Fruit fly (Drosophila melanogaster) whole organism, embryonic: ENCODE data around the gene CG43085.
A peak's percentile ranks its signal among the peaks of the same experiment; 100 is the strongest.

Source experiments
- Ada2b ChIP-seq: fragments of 200-800 bp; sonication (Bioruptor generic); IDR thresholded peaks from 2 replicates; pipeline ENCODE4 v1.3.6; 2022; ENCODE audit warnings: missing biosample characterization, missing genetic modification characterization
- Awh ChIP-seq: fragments of 200-800 bp; sonication (Bioruptor generic); IDR thresholded peaks from 2 replicates; pipeline ENCODE4, ENCODE4 v1.3.6; 2022; ENCODE audit warnings: missing biosample characterization, missing genetic modification characterization
- CG11247 ChIP-seq: fragments of 200-800 bp; sonication (Bioruptor generic); IDR thresholded peaks from 2 replicates; pipeline ENCODE4 v1.3.6; 2022; ENCODE audit warnings: missing biosample characterization, missing genetic modification characterization
- CG12769 ChIP-seq: fragments of 200-800 bp; sonication (Bioruptor generic); optimal IDR thresholded peaks from 2 replicates; lab custom pipeline; 2019; ENCODE audit warnings: missing biosample characterization, mild to moderate bottlenecking, missing genetic modification characterization, moderate library complexity
- CG13894 ChIP-seq: fragments of 200-800 bp; sonication (Bioruptor generic); optimal IDR thresholded peaks from 3 replicates; lab custom pipeline; 2018; ENCODE audit warnings: missing biosample characterization, mild to moderate bottlenecking, missing genetic modification characterization, moderate library complexity
- CG14050 ChIP-seq: fragments of 200-800 bp; sonication (Bioruptor generic); IDR thresholded peaks from 3 replicates; pipeline ENCODE4 v1.3.6; 2022; ENCODE audit warnings: missing biosample characterization, missing genetic modification characterization
- CG15269 ChIP-seq: fragments of 200-800 bp; sonication (Bioruptor generic); optimal IDR thresholded peaks from 2 replicates; lab custom pipeline; 2018; ENCODE audit warnings: missing biosample characterization, mild to moderate bottlenecking, missing genetic modification characterization, moderate library complexity
- CG2202 ChIP-seq: fragments of 200-800 bp; sonication (Bioruptor generic); optimal IDR thresholded peaks from 2 replicates; lab custom pipeline; 2018; ENCODE audit warnings: missing biosample characterization, mild to moderate bottlenecking, missing genetic modification characterization
- CG31388 ChIP-seq: fragments of 200-800 bp; sonication (Bioruptor generic); optimal IDR thresholded peaks from 2 replicates; lab custom pipeline; 2016; ENCODE audit warnings: missing biosample characterization, missing genetic modification characterization
- CG32767 ChIP-seq: fragments of 200-800 bp; sonication (Bioruptor generic); IDR thresholded peaks from 2 replicates; pipeline ENCODE4 v1.3.6; 2022; ENCODE audit warnings: missing biosample characterization, missing genetic modification characterization
- CG3995 ChIP-seq: fragments of 200-800 bp; sonication (Bioruptor generic); optimal IDR thresholded peaks from 3 replicates; lab custom pipeline; 2016; ENCODE audit warnings: missing biosample characterization, missing genetic modification characterization
- CG42726 ChIP-seq: fragments of 200-800 bp; sonication (Bioruptor generic); IDR thresholded peaks from 2 replicates; pipeline ENCODE4 v1.3.6; 2022; ENCODE audit warnings: missing biosample characterization, missing genetic modification characterization; ENCODE audit not compliant: partially characterized antibody
- CG4328 ChIP-seq: fragments of 200-800 bp; sonication (Bioruptor generic); optimal IDR thresholded peaks from 3 replicates; lab custom pipeline; 2017; ENCODE audit warnings: missing biosample characterization, missing genetic modification reagents, missing genetic modification characterization
- CG4424 ChIP-seq: fragments of 200-800 bp; sonication (Bioruptor generic); optimal IDR thresholded peaks from 3 replicates; lab custom pipeline; 2016; ENCODE audit warnings: missing biosample characterization, missing genetic modification characterization
- CG6765 ChIP-seq: fragments of 200-800 bp; sonication (Bioruptor generic); optimal IDR thresholded peaks from 3 replicates; lab custom pipeline; 2017; ENCODE audit warnings: missing biosample characterization, mild to moderate bottlenecking, missing genetic modification characterization
- CG6813 ChIP-seq: fragments of 200-800 bp; sonication (Bioruptor generic); optimal IDR thresholded peaks from 2 replicates; lab custom pipeline; 2017; ENCODE audit warnings: missing biosample characterization, missing genetic modification characterization, mild to moderate bottlenecking, moderate library complexity, missing genetic modification reagents
- CG6854 ChIP-seq: fragments of 200-800 bp; sonication (Bioruptor generic); optimal IDR thresholded peaks from 3 replicates; lab custom pipeline; 2017; ENCODE audit warnings: missing biosample characterization, mild to moderate bottlenecking, missing genetic modification characterization
- CG9437 ChIP-seq: fragments of 200-800 bp; sonication (Bioruptor generic); optimal IDR thresholded peaks from 2 replicates; lab custom pipeline; 2018; ENCODE audit warnings: missing biosample characterization, mild to moderate bottlenecking, missing genetic modification characterization
- CG9876 ChIP-seq: fragments of 200-800 bp; sonication (Bioruptor generic); optimal IDR thresholded peaks from 2 replicates; lab custom pipeline; 2016; ENCODE audit warnings: missing biosample characterization, missing genetic modification characterization
- CTCF ChIP-seq: fragments of 200-800 bp; sonication (Bioruptor generic); optimal IDR thresholded peaks from 2 replicates; lab custom pipeline; 2017; ENCODE audit warnings: missing biosample characterization, mild to moderate bottlenecking, missing genetic modification characterization, moderate library complexity
- Camta ChIP-seq: fragments of 200-800 bp; sonication (Bioruptor generic); optimal IDR thresholded peaks from 2 replicates; lab custom pipeline; 2016; ENCODE audit warnings: missing biosample characterization, missing genetic modification characterization
- H15 ChIP-seq: fragments of 200-800 bp; sonication (Bioruptor generic); IDR thresholded peaks from 3 replicates; pipeline ENCODE4 v1.3.6; 2022; ENCODE audit warnings: missing biosample characterization, missing genetic modification characterization
- Hey ChIP-seq: fragments of 200-800 bp; sonication (Bioruptor generic); optimal IDR thresholded peaks from 3 replicates; lab custom pipeline; 2018; ENCODE audit warnings: missing biosample characterization, mild to moderate bottlenecking, missing genetic modification characterization
- Nf-YB ChIP-seq: fragments of 200-800 bp; sonication (Bioruptor generic); optimal IDR thresholded peaks from 3 replicates; lab custom pipeline; 2019; ENCODE audit warnings: missing biosample characterization, mild to moderate bottlenecking, missing genetic modification characterization, moderate library complexity
- Oli ChIP-seq: fragments of 200-800 bp; sonication (Bioruptor generic); optimal IDR thresholded peaks from 2 replicates; lab custom pipeline; 2018; ENCODE audit warnings: missing biosample characterization, mild to moderate bottlenecking, missing genetic modification characterization, moderate library complexity
- Rx ChIP-seq: fragments of 200-800 bp; sonication (Bioruptor generic); IDR thresholded peaks from 2 replicates; pipeline ENCODE4 v1.3.6; 2022; ENCODE audit warnings: missing biosample characterization, missing genetic modification characterization
- Sry-δ ChIP-seq: fragments of 200-800 bp; sonication (Bioruptor generic); optimal IDR thresholded peaks from 2 replicates; lab custom pipeline; 2016; ENCODE audit warnings: missing biosample characterization, missing genetic modification characterization
- TFAM ChIP-seq: fragments of 200-800 bp; sonication (Bioruptor generic); optimal IDR thresholded peaks from 2 replicates; lab custom pipeline; 2017; ENCODE audit warnings: missing biosample characterization, missing genetic modification characterization, inconsistent platforms
- Tbp ChIP-seq: fragments of >200 bp; optimal IDR thresholded peaks from 2 replicates; lab custom pipeline; 2018; ENCODE audit warnings: missing biosample characterization, missing genetic modification characterization
- abd-A ChIP-seq: fragments of 200-800 bp; sonication (Bioruptor generic); optimal IDR thresholded peaks from 3 replicates; lab custom pipeline; 2019; ENCODE audit warnings: missing biosample characterization, mild to moderate bottlenecking, missing genetic modification characterization, moderate library complexity
- al ChIP-seq: fragments of 200-800 bp; sonication (Bioruptor generic); IDR thresholded peaks from 2 replicates; pipeline ENCODE4 v1.3.6; 2022; ENCODE audit warnings: missing biosample characterization, missing genetic modification characterization
- aop ChIP-seq: fragments of 200-800 bp; sonication (Bioruptor generic); IDR thresholded peaks from 2 replicates; pipeline ENCODE4 v1.3.6; 2022; ENCODE audit warnings: missing biosample characterization, missing genetic modification characterization
- ap ChIP-seq: fragments of 200-800 bp; sonication (Bioruptor generic); IDR thresholded peaks from 2 replicates; pipeline ENCODE4 v1.3.6; 2022; ENCODE audit warnings: missing biosample characterization, missing genetic modification characterization
- ara ChIP-seq: fragments of 200-800 bp; sonication (Bioruptor generic); IDR thresholded peaks from 2 replicates; pipeline ENCODE4 v1.3.6; 2022; ENCODE audit warnings: missing biosample characterization, missing genetic modification characterization
- bab2 ChIP-seq: fragments of 200-800 bp; sonication (Bioruptor generic); optimal IDR thresholded peaks from 2 replicates; lab custom pipeline; 2016; ENCODE audit warnings: missing biosample characterization, missing genetic modification characterization
- cad ChIP-seq: fragments of >200 bp; optimal IDR thresholded peaks from 2 replicates; lab custom pipeline; 2017; ENCODE audit warnings: missing biosample characterization, missing genetic modification characterization
- emc ChIP-seq: fragments of 200-800 bp; sonication (Bioruptor generic); optimal IDR thresholded peaks from 2 replicates; lab custom pipeline; 2016; ENCODE audit warnings: missing biosample characterization, missing genetic modification characterization
- ftz-f1 ChIP-seq: fragments of 200-800 bp; sonication (Bioruptor generic); optimal IDR thresholded peaks from 2 replicates; lab custom pipeline; 2016; ENCODE audit warnings: missing biosample characterization, missing genetic modification characterization
- hth ChIP-seq: fragments of >200 bp; optimal IDR thresholded peaks from 2 replicates; lab custom pipeline; 2017; ENCODE audit warnings: inconsistent platforms
- ind ChIP-seq: fragments of 200-800 bp; sonication (Bioruptor generic); optimal IDR thresholded peaks from 3 replicates; lab custom pipeline; 2016; ENCODE audit warnings: missing biosample characterization, missing genetic modification characterization
- inv ChIP-seq: fragments of 200-800 bp; sonication (Bioruptor generic); IDR thresholded peaks from 2 replicates; pipeline ENCODE4 v1.3.6; 2022; ENCODE audit warnings: missing biosample characterization, missing genetic modification characterization; ENCODE audit not compliant: partially characterized antibody
- kah ChIP-seq: fragments of 200-800 bp; sonication (Bioruptor generic); optimal IDR thresholded peaks from 2 replicates; lab custom pipeline; 2018; ENCODE audit warnings: missing biosample characterization, mild to moderate bottlenecking, missing genetic modification characterization
- peb ChIP-seq: fragments of 200-800 bp; sonication (Bioruptor generic); IDR thresholded peaks from 2 replicates; pipeline ENCODE4 v1.3.6; 2022; ENCODE audit warnings: missing biosample characterization, missing genetic modification characterization
- pfk ChIP-seq: fragments of 200-800 bp; sonication (Bioruptor generic); optimal IDR thresholded peaks from 2 replicates; lab custom pipeline; 2018; ENCODE audit warnings: missing biosample characterization, mild to moderate bottlenecking, missing genetic modification characterization, moderate library complexity
- seq ChIP-seq: fragments of 200-800 bp; sonication (Bioruptor generic); IDR thresholded peaks from 2 replicates; pipeline ENCODE4 v1.3.6; 2022; ENCODE audit warnings: missing biosample characterization, missing genetic modification characterization
- sqz ChIP-seq: fragments of 200-800 bp; sonication (Bioruptor generic); optimal IDR thresholded peaks from 3 replicates; lab custom pipeline; 2018; ENCODE audit warnings: missing biosample characterization, mild to moderate bottlenecking, missing genetic modification characterization
- tap ChIP-seq: fragments of 200-800 bp; optimal IDR thresholded peaks from 3 replicates; lab custom pipeline; 2019; ENCODE audit warnings: missing biosample characterization, mild to moderate bottlenecking, missing genetic modification characterization, moderate library complexity
- tgo ChIP-seq: fragments of 200-800 bp; sonication (Bioruptor generic); IDR thresholded peaks from 3 replicates; pipeline ENCODE4 v1.3.6; 2022; ENCODE audit warnings: missing biosample characterization, missing genetic modification characterization
- tll ChIP-seq, 2 experiments: fragments of 200-800 bp in 1 of 2; fragments of >200 bp in 1 of 2; sonication (Bioruptor generic) in 1 of 2; optimal IDR thresholded peaks; 2 replicates each; lab custom pipeline; 2017 to 2019; ENCODE audit warnings: missing biosample characterization in 2 of 2, missing genetic modification characterization in 2 of 2, mild to moderate bottlenecking in 1 of 2, moderate library complexity in 1 of 2
- tna ChIP-seq: fragments of 200-800 bp; sonication (Bioruptor generic); IDR thresholded peaks from 2 replicates; pipeline ENCODE4 v1.3.6; 2022; ENCODE audit warnings: missing biosample characterization, missing genetic modification characterization; ENCODE audit not compliant: partially characterized antibody
- wek ChIP-seq: fragments of 200-800 bp; sonication (Bioruptor generic); optimal IDR thresholded peaks from 3 replicates; lab custom pipeline; 2018; ENCODE audit warnings: missing biosample characterization, mild to moderate bottlenecking, missing genetic modification characterization, moderate library complexity
- z ChIP-seq: fragments of 200-800 bp; sonication (Bioruptor generic); IDR thresholded peaks from 3 replicates; pipeline ENCODE4 v1.3.6; 2022; ENCODE audit warnings: missing biosample characterization, missing genetic modification characterization
- zf30C ChIP-seq: fragments of 200-800 bp; sonication (Bioruptor generic); optimal IDR thresholded peaks from 3 replicates; lab custom pipeline; 2018; ENCODE audit warnings: missing biosample characterization, mild to moderate bottlenecking, missing genetic modification characterization

The CG43085 gene

DNA sequence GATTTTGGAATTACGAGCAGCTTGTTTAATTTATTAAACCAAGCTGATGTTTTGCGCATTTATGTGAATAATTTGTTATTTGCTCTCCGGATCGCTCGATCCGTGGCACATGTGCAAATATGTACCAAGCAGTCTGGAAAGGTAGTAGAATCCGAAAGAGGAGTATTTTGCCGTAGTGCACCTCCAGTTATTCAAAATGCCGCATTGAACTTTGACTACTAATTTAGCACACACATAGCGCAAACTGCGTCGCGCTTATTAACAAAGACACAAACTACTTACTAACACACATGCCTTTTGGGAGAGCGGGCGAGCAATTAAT, 12.7 kb upstream of the CG43085 start (continued):
- TF ChIP-seq CG9876 (peak; percentile 20), Camta (GFP tag; lab: Kevin White, UChicago) (peak; percentile 20), H15 (GFP tag; lab: Robert Waterston, UW) (no peak), peb (GFP tag; lab: Robert Waterston, UW) (no peak), seq (GFP tag; lab: Robert Waterston, UW) (peak; percentile 55; the same call in 1 of the 2 replicates), Sry-δ (GFP tag; lab: Kevin White, UChicago) (no peak), Ada2b (GFP tag; lab: Robert Waterston, UW) (peak; percentile 22; the same call in 1 of the 2 replicates), tgo (GFP tag; lab: Robert Waterston, UW) (no peak), Oli (tag; lab: Kevin White, UChicago) (no peak), aop (no peak), ftz-f1 (GFP tag; lab: Kevin White, UChicago) (no peak), TFAM (GFP tag; lab: Kevin White, UChicago) (no peak), Rx (GFP tag; lab: Robert Waterston, UW) (no peak), CG4424 (GFP tag; lab: Kevin White, UChicago) (peak; percentile 18), Awh (GFP tag; lab: Robert Waterston, UW) (no peak), Nf-YB (no peak), ara (GFP tag; lab: Robert Waterston, UW) (no peak), tap (tag; lab: Kevin White, UChicago) (no peak), CG42726 (GFP tag; lab: Robert Waterston, UW) (no peak), kah (GFP tag; lab: Kevin White, UChicago) (no peak), CG12769 (tag; lab: Kevin White, UChicago) (peak; percentile 84), CG6813 (GFP tag; lab: Kevin White, UChicago) (peak; percentile 64), tll (GFP tag; optimal IDR thresholded peaks at IDR 0.05; lab: Kevin White, UChicago) (no peak), CTCF (GFP tag; lab: Kevin White, UChicago) (no peak), al (GFP tag; lab: Robert Waterston, UW) (no peak), zf30C (GFP tag; lab: Kevin White, UChicago) (no peak), hth (lab: Kevin White, UChicago) (no peak), CG3995 (GFP tag; lab: Kevin White, UChicago) (no peak), CG15269 (tag; lab: Kevin White, UChicago) (no peak), tna (GFP tag; lab: Robert Waterston, UW) (no peak), emc (GFP tag; lab: Kevin White, UChicago) (no peak), CG31388 (GFP tag; lab: Kevin White, UChicago) (no peak), cad (GFP tag; lab: Kevin White, UChicago) (no peak), abd-A (tag; lab: Kevin White, UChicago) (peak; percentile 52), sqz (GFP tag; lab: Kevin White, UChicago) (no peak), inv (GFP tag; lab: Robert Waterston, UW) (no peak), CG2202 (tag; lab: Kevin White, UChicago) (no peak), CG6765 (GFP tag; lab: Kevin White, UChicago) (peak; percentile 76), CG6854 (GFP tag; lab: Kevin White, UChicago) (peak; percentile 15), CG11247 (GFP tag; lab: Robert Waterston, UW) (0 out of 2 replicates have a peak, but pooled peaks have one; percentile 44), bab2 (GFP tag; lab: Kevin White, UChicago) (peak; percentile 47), CG32767 (no peak), CG9437 (GFP tag; lab: Kevin White, UChicago) (no peak), ind (GFP tag; lab: Kevin White, UChicago) (no peak), CG13894 (peak; percentile 84), z (0 out of 3 replicates have a peak, but pooled peaks have one; percentile 26), pfk (GFP tag; lab: Kevin White, UChicago) (peak; percentile 38), Tbp (GFP tag; lab: Kevin White, UChicago) (no peak), ap (GFP tag; lab: Robert Waterston, UW) (no peak), Hey (tag; lab: Kevin White, UChicago) (peak; percentile 65), CG4328 (GFP tag; lab: Kevin White, UChicago) (peak; percentile 33), CG14050 (GFP tag; lab: Robert Waterston, UW) (no peak), wek (GFP tag; lab: Kevin White, UChicago) (peak; percentile 4)
